Worm (Caenorhabditis elegans): Measurements from ENCODE around the gene cTel55X.1.

- TF ChIP-seq aly-2 (tag; optimal IDR thresholded peaks at IDR 0.05): no peak
- TF ChIP-seq nhr-237 (tag; optimal IDR thresholded peaks at IDR 0.05): no peak
- TF ChIP-seq lin-35 (GFP tag; optimal IDR thresholded peaks at IDR 0.05): no peak
- TF ChIP-seq nhr-20 (tag; optimal IDR thresholded peaks at IDR 0.05): no peak
- no peak for TF ChIP-seq swsn-7 (tag; optimal IDR thresholded peaks at IDR 0.05)
- TF ChIP-seq nhr-11 (tag; optimal IDR thresholded peaks at IDR 0.05): no peak
Measured at ce11 chrX:17685959-17686358, 28.8 kb upstream of the cTel55X.1 start.

Measured in whole organism, L1 larva.